Worm (Caenorhabditis elegans) whole organism, L4/young adult: Measurements from ENCODE around the gene T25B2.1.

ENCODE experiments used
- W03F9.2 ChIP-seq: fragments of 150-350 bp; optimal IDR thresholded peaks from 2 replicates; lab custom pipeline; 2014; ENCODE audit warnings: missing biosample characterization, missing genetic modification characterization
- dao-5 ChIP-seq: sonication (generic microtip); optimal IDR thresholded peaks from 2 replicates; lab custom pipeline; 2016; ENCODE audit warnings: missing genotype, missing genetic modification characterization, moderate library complexity, missing compliant biosample characterization
- him-1 ChIP-seq: sonication (generic microtip); optimal IDR thresholded peaks from 2 replicates; lab custom pipeline; 2016; ENCODE audit warnings: missing genotype, missing genetic modification reagents, missing genetic modification characterization, missing compliant biosample characterization

DNA sequence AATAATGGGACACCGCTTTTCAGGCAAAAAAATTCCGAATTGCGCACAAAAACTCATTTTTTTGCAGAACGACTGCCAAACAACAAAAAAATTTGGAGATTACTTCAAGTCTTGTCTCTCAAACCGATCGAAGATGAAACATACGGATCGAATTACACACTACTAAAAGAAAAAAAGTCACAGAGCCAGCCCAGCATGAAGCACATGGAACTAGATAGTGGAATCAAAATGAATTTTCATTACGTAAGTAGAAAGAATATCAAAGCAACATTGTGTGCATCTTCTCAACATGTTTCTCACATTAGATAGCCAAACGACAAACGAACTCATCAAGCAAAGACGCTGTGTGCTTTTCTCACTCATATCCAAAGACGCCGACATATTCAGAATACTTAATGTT is 47.3 kb downstream of the T25B2.1 start:
- TF ChIP-seq him-1 (tag; lab: Kevin White, UChicago) (no peak), W03F9.2 (tag; lab: Kevin White, UChicago) (no peak), dao-5 (tag; lab: Kevin White, UChicago) (no peak)
